Worm (Caenorhabditis elegans): ENCODE data around the gene srh-304.

DNA sequence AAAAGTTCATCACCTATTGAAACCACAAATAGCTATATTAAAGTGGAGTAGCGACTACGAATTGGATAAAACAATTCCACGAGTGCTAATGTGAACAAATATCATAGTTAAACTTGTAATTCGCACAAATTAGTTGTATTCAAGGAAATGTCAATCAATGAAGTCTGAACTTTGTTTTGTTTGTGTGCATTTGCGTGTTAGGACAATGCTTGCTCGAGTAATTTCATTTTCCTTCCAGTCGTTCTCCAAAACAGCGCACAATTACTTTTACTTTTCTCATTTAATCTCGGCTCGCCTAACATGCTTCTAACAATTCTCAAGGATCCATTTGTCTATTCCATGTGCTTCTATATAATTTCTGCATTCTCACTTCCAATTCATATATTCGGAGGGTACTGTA is 3.8 kb upstream of the srh-304 start, which contains the start of gene srh-301:
- no peak for TF ChIP-seq bed-2 (GFP tag; IDR thresholded peaks at IDR 0.05)
- no peak for TF ChIP-seq T26A5.8 (tag; optimal IDR thresholded peaks at IDR 0.05)
- TF ChIP-seq xnd-1 (tag; optimal IDR thresholded peaks at IDR 0.05) = no peak
- TF ChIP-seq nfya-1 (tag; optimal IDR thresholded peaks at IDR 0.05; ENCODE audit: borderline replicate concordance, insufficient read depth) = no peak
- no peak for TF ChIP-seq snpc-3.4 (tag; optimal IDR thresholded peaks at IDR 0.05)
- no peak for TF ChIP-seq snpc-4 (GFP tag; optimal IDR thresholded peaks at IDR 0.05)
- TF ChIP-seq snpc-4 (tag; optimal IDR thresholded peaks at IDR 0.05) = no peak
- no peak for TF ChIP-seq atf-7 (tag; optimal IDR thresholded peaks at IDR 0.05)
- no peak for TF ChIP-seq tlf-1 (GFP tag; optimal IDR thresholded peaks at IDR 0.05)
- TF ChIP-seq sea-2 (GFP tag; IDR thresholded peaks at IDR 0.05) = no peak
- TF ChIP-seq lir-1 (GFP tag; conservative IDR thresholded peaks at IDR 0.05) = no peak
- no peak for TF ChIP-seq efl-1 (GFP tag; optimal IDR thresholded peaks at IDR 0.05)
- no peak for TF ChIP-seq Y67H2A.10 (GFP tag; conservative IDR thresholded peaks at IDR 0.05)
- TF ChIP-seq let-607 (tag; optimal IDR thresholded peaks at IDR 0.05) = no peak
- no peak for TF ChIP-seq T07F8.4 (tag; optimal IDR thresholded peaks at IDR 0.05)

Data from whole organism, young adult.